Fruit fly (Drosophila melanogaster) whole organism, embryonic: ENCODE results near the gene por.

Experiments used
- Antp ChIP-seq: fragments of 200-800 bp; sonication (Bioruptor generic); optimal IDR thresholded peaks from 3 replicates; lab custom pipeline; 2016; ENCODE audit warnings: missing biosample characterization, missing genetic modification characterization
- Bgb ChIP-seq: fragments of 200-800 bp; sonication (Bioruptor generic); IDR thresholded peaks from 2 replicates; pipeline ENCODE4 v1.3.6; 2022; ENCODE audit warnings: missing biosample characterization, missing genetic modification characterization; ENCODE audit not compliant: partially characterized antibody
- CG13287 ChIP-seq: fragments of 200-800 bp; sonication (Bioruptor generic); IDR thresholded peaks from 2 replicates; pipeline ENCODE4 v1.3.6; 2022; ENCODE audit warnings: missing biosample characterization, missing genetic modification characterization; ENCODE audit not compliant: partially characterized antibody
- CG14014 ChIP-seq: fragments of 200-800 bp; sonication (Bioruptor generic); IDR thresholded peaks from 2 replicates; pipeline ENCODE4 v1.3.6; 2022; ENCODE audit warnings: missing biosample characterization, missing genetic modification characterization
- CG15073 ChIP-seq: fragments of 200-800 bp; sonication (Bioruptor generic); optimal IDR thresholded peaks from 2 replicates; lab custom pipeline; 2016; ENCODE audit warnings: missing biosample characterization, missing genetic modification characterization
- CG1529 ChIP-seq: fragments of 200-800 bp; sonication (Bioruptor generic); optimal IDR thresholded peaks from 3 replicates; lab custom pipeline; 2018; ENCODE audit warnings: missing biosample characterization, missing genetic modification characterization
- CG16813 ChIP-seq: fragments of 200-800 bp; sonication (Bioruptor generic); IDR thresholded peaks from 3 replicates; pipeline ENCODE4 v1.3.6; 2022; ENCODE audit warnings: missing biosample characterization, missing genetic modification characterization; ENCODE audit not compliant: partially characterized antibody
- CG17361 ChIP-seq: fragments of 200-800 bp; sonication (Bioruptor generic); IDR thresholded peaks from 3 replicates; pipeline ENCODE4 v1.3.6; 2022; ENCODE audit warnings: missing biosample characterization, missing genetic modification characterization
- CG17612 ChIP-seq: fragments of 200-800 bp; sonication (Bioruptor generic); IDR thresholded peaks from 2 replicates; pipeline ENCODE4 v1.3.6; 2022; ENCODE audit warnings: missing biosample characterization, missing genetic modification characterization
- CG18011 ChIP-seq: fragments of 200-800 bp; sonication (Bioruptor generic); optimal IDR thresholded peaks from 2 replicates; lab custom pipeline; 2017; ENCODE audit warnings: missing biosample characterization, missing genetic modification characterization, mild to moderate bottlenecking, moderate library complexity, missing genotype
- CG2889 ChIP-seq: fragments of 200-800 bp; sonication (Bioruptor generic); IDR thresholded peaks from 3 replicates; pipeline ENCODE4 v1.3.6; 2022; ENCODE audit warnings: missing biosample characterization, missing genetic modification characterization
- CG3163 ChIP-seq: fragments of 200-800 bp; sonication (Bioruptor generic); optimal IDR thresholded peaks from 3 replicates; lab custom pipeline; 2016; ENCODE audit warnings: missing biosample characterization, missing genetic modification characterization
- CG3407 ChIP-seq: fragments of 200-800 bp; sonication (Bioruptor generic); optimal IDR thresholded peaks from 2 replicates; lab custom pipeline; 2018; ENCODE audit warnings: missing biosample characterization, mild to moderate bottlenecking, missing genetic modification characterization
- CG34224 ChIP-seq: fragments of 200-800 bp; sonication (Bioruptor generic); IDR thresholded peaks from 3 replicates; pipeline ENCODE4 v1.3.6; 2022; ENCODE audit warnings: missing biosample characterization, missing genetic modification characterization; ENCODE audit not compliant: partially characterized antibody
- CG34422 ChIP-seq: fragments of 200-800 bp; sonication (Bioruptor generic); IDR thresholded peaks from 3 replicates; pipeline ENCODE4 v1.3.6; 2022; ENCODE audit warnings: missing biosample characterization, missing genetic modification characterization
- CG6254 ChIP-seq: fragments of 200-800 bp; sonication (Bioruptor generic); optimal IDR thresholded peaks from 3 replicates; lab custom pipeline; 2017; ENCODE audit warnings: mild to moderate bottlenecking, missing biosample characterization, missing genetic modification reagents, missing genetic modification characterization
- CG9215 ChIP-seq: fragments of 200-800 bp; sonication (Bioruptor generic); IDR thresholded peaks from 2 replicates; pipeline ENCODE4 v1.3.6; 2022; ENCODE audit warnings: missing biosample characterization, missing genetic modification characterization
- CG9797 ChIP-seq: fragments of 200-800 bp; sonication (Bioruptor generic); optimal IDR thresholded peaks from 3 replicates; lab custom pipeline; 2018; ENCODE audit warnings: missing biosample characterization, mild to moderate bottlenecking, missing genetic modification characterization
- CTCF ChIP-seq: fragments of 200-800 bp; sonication (Bioruptor generic); optimal IDR thresholded peaks from 2 replicates; lab custom pipeline; 2017; ENCODE audit warnings: missing biosample characterization, mild to moderate bottlenecking, missing genetic modification characterization, moderate library complexity
- Drgx ChIP-seq: fragments of 200-800 bp; sonication (Bioruptor generic); IDR thresholded peaks from 2 replicates; pipeline ENCODE4 v1.3.6; 2022; ENCODE audit warnings: missing biosample characterization, missing genetic modification characterization
- Ets65A ChIP-seq: fragments of 200-800 bp; sonication (Bioruptor generic); peaks from one replicate; lab custom pipeline; 2016; ENCODE audit warnings: missing biosample characterization, missing genetic modification characterization
- Ets97D ChIP-seq: fragments of 200-800 bp; sonication (Bioruptor generic); optimal IDR thresholded peaks from 3 replicates; lab custom pipeline; 2016; ENCODE audit warnings: missing biosample characterization, missing genetic modification characterization
- HLH4C ChIP-seq: fragments of 200-800 bp; sonication (Bioruptor generic); IDR thresholded peaks from 3 replicates; pipeline ENCODE4 v1.3.6; 2022; ENCODE audit warnings: missing biosample characterization, missing genetic modification characterization; ENCODE audit not compliant: partially characterized antibody
- NFAT ChIP-seq: fragments of 200-800 bp; sonication (Bioruptor generic); IDR thresholded peaks from 2 replicates; pipeline ENCODE4 v1.3.6; 2022; ENCODE audit warnings: missing biosample characterization, missing genetic modification characterization
- Neu2 ChIP-seq: fragments of 200-800 bp; sonication (Bioruptor generic); optimal IDR thresholded peaks from 3 replicates; lab custom pipeline; 2016; ENCODE audit warnings: missing biosample characterization, missing genetic modification characterization, borderline replicate concordance
- Nf-YB ChIP-seq: fragments of 200-800 bp; sonication (Bioruptor generic); optimal IDR thresholded peaks from 3 replicates; lab custom pipeline; 2019; ENCODE audit warnings: missing biosample characterization, mild to moderate bottlenecking, missing genetic modification characterization, moderate library complexity
- Six4 ChIP-seq: fragments of 200-800 bp; sonication (Bioruptor generic); optimal IDR thresholded peaks from 2 replicates; lab custom pipeline; 2016; ENCODE audit warnings: missing biosample characterization, missing genetic modification characterization
- TFAM ChIP-seq: fragments of 200-800 bp; sonication (Bioruptor generic); optimal IDR thresholded peaks from 2 replicates; lab custom pipeline; 2017; ENCODE audit warnings: missing biosample characterization, missing genetic modification characterization, inconsistent platforms
- YL-1 ChIP-seq: fragments of 200-800 bp; sonication (Bioruptor generic); optimal IDR thresholded peaks from 3 replicates; lab custom pipeline; 2017; ENCODE audit warnings: missing biosample characterization, mild to moderate bottlenecking, missing genetic modification characterization
- bbx ChIP-seq: fragments of 200-800 bp; sonication (Bioruptor generic); IDR thresholded peaks from 2 replicates; pipeline ENCODE4 v1.3.6; 2022; ENCODE audit warnings: missing biosample characterization, missing genetic modification characterization; ENCODE audit not compliant: partially characterized antibody
- bsh ChIP-seq, 2 experiments: fragments of 200-800 bp; sonication (Bioruptor generic); optimal IDR thresholded peaks; 2 replicates each; lab custom pipeline; 2017 to 2018; ENCODE audit warnings: mild to moderate bottlenecking in 2 of 2, missing biosample characterization in 2 of 2, missing genetic modification characterization in 2 of 2, moderate library complexity in 1 of 2
- cas ChIP-seq: fragments of 200-800 bp; sonication (Bioruptor generic); IDR thresholded peaks from 2 replicates; pipeline ENCODE4 v1.3.6; 2022; ENCODE audit warnings: missing biosample characterization, missing genetic modification characterization
- ci ChIP-seq: fragments of 200-800 bp; sonication (Bioruptor generic); IDR thresholded peaks from 3 replicates; pipeline ENCODE4 v1.3.6; 2022; ENCODE audit warnings: missing biosample characterization, missing genetic modification characterization
- ewg ChIP-seq: fragments of 200-800 bp; sonication (Bioruptor generic); optimal IDR thresholded peaks from 3 replicates; lab custom pipeline; 2017; ENCODE audit warnings: mild to moderate bottlenecking, missing biosample characterization, missing genetic modification reagents, missing genetic modification characterization
- exex ChIP-seq: fragments of 200-800 bp; sonication (Bioruptor generic); optimal IDR thresholded peaks from 4 replicates; lab custom pipeline; 2018; ENCODE audit warnings: missing biosample characterization, mild to moderate bottlenecking, missing genetic modification characterization, moderate library complexity
- gro ChIP-seq: fragments of 200-800 bp; sonication (Bioruptor generic); optimal IDR thresholded peaks from 2 replicates; lab custom pipeline; 2016; ENCODE audit warnings: missing biosample characterization, missing genetic modification characterization
- lmd ChIP-seq: fragments of 200-800 bp; sonication (Bioruptor generic); IDR thresholded peaks from 2 replicates; pipeline ENCODE4 v1.3.6; 2022; ENCODE audit warnings: missing biosample characterization, missing genetic modification characterization
- lov ChIP-seq, 2 experiments: fragments of 200-800 bp in 1 of 2; fragments of >200 bp in 1 of 2; sonication (Bioruptor generic) in 1 of 2; IDR thresholded peaks in 1 of 2; optimal IDR thresholded peaks in 1 of 2; 2 replicates in 1 of 2; 3 replicates in 1 of 2; pipeline versions ENCODE4 v1.3.6 to Lab custom; 2017 to 2022; ENCODE audit warnings: missing biosample characterization in 1 of 2, missing genetic modification characterization in 1 of 2
- mirr ChIP-seq: fragments of 200-800 bp; sonication (Bioruptor generic); optimal IDR thresholded peaks from 3 replicates; lab custom pipeline; 2018; ENCODE audit warnings: missing biosample characterization, mild to moderate bottlenecking, missing genetic modification characterization
- onecut ChIP-seq: fragments of 200-800 bp; sonication (Bioruptor generic); IDR thresholded peaks from 2 replicates; pipeline ENCODE4 v1.3.6; 2022; ENCODE audit warnings: missing biosample characterization, missing genetic modification characterization
- pita ChIP-seq: fragments of 200-800 bp; sonication (Bioruptor generic); optimal IDR thresholded peaks from 2 replicates; lab custom pipeline; 2017; ENCODE audit warnings: missing biosample characterization, mild to moderate bottlenecking, missing genetic modification characterization
- prd ChIP-seq, 3 experiments: fragments of >200 bp in 2 of 3; fragments of 200-800 bp in 1 of 3; sonication (Bioruptor generic) in 1 of 3; optimal IDR thresholded peaks in 2 of 3; IDR thresholded peaks in 1 of 3; 2 replicates in 2 of 3; 3 replicates in 1 of 3; pipeline versions ENCODE4 v1.3.6 to Lab custom; 2017 to 2022; ENCODE audit warnings: missing biosample characterization in 1 of 3, missing genetic modification characterization in 1 of 3
- pzg ChIP-seq: fragments of 200-800 bp; sonication (Bioruptor generic); optimal IDR thresholded peaks from 3 replicates; lab custom pipeline; 2018; ENCODE audit warnings: missing biosample characterization, mild to moderate bottlenecking, missing genetic modification characterization, moderate library complexity
- repo ChIP-seq: fragments of 200-800 bp; sonication (Bioruptor generic); optimal IDR thresholded peaks from 2 replicates; lab custom pipeline; 2016; ENCODE audit warnings: missing biosample characterization, missing genetic modification characterization
- sna ChIP-seq: fragments of 200-800 bp; sonication (Bioruptor generic); IDR thresholded peaks from 2 replicates; pipeline ENCODE4 v1.3.6; 2022; ENCODE audit warnings: missing biosample characterization, missing genetic modification characterization; ENCODE audit not compliant: partially characterized antibody
- tap ChIP-seq: fragments of 200-800 bp; optimal IDR thresholded peaks from 3 replicates; lab custom pipeline; 2019; ENCODE audit warnings: missing biosample characterization, mild to moderate bottlenecking, missing genetic modification characterization, moderate library complexity
- tio ChIP-seq: fragments of 200-800 bp; sonication (Bioruptor generic); optimal IDR thresholded peaks from 2 replicates; lab custom pipeline; 2017; ENCODE audit warnings: missing biosample characterization, missing genetic modification characterization, inconsistent platforms
- zen2 ChIP-seq: fragments of 200-800 bp; sonication (Bioruptor generic); IDR thresholded peaks from 3 replicates; pipeline ENCODE4 v1.3.6; 2022; ENCODE audit warnings: missing biosample characterization, missing genetic modification characterization; ENCODE audit not compliant: partially characterized antibody

Gene por

DNA sequence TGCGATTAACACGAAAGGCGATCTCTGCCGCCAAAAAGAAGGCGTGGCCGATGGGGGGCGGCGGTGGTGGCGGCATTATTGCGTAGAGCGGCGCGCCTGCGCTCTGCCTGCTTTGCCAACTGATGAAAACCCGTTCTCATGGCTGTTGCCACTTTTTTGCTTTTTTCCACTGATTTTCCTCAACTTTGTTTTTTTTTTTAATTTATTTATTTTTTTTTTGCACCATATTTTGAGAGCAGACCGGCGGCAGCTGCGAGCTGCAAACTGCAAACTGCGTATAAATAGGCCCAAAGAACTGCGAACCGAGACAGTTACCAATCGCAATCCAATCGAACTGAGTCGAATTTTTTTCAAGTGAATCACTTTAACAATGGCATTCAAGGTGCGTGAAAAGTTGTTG lies 42.5 kb upstream of the por start, which contains the start of gene CG42323:
TSS of gene CG42323 (plus strand) at position 302 of the 400 bp plus-strand sequence.
- TF ChIP-seq Neu2 (GFP tag; lab: Kevin White, UChicago) (no peak), Ets65A (peak; percentile 89), tap (tag; lab: Kevin White, UChicago) (no peak), lmd (GFP tag; lab: Robert Waterston, UW) (no peak), Drgx (GFP tag; lab: Robert Waterston, UW) (0 out of 2 replicates have a peak, but pooled peaks have one; percentile 37)

DNA sequence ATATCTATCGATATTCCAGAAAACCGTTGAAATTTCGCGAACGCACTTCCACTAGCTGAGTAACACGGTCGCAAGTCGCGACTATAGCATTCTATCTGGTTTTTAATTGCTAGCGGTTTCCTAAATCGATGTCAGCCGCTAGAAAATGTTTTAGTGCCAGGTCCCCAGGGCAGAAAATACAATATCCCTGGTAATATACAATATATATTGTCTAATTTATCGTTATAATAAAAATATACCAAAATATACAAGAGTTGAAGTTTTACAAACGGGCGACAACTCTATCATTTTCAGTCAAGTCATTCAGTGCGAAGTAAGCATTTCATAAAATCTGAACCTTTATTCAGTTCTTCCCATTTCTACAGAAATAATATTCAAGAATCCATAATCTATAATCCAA lies 35.5 kb upstream of the por start, which contains the start of gene CG15056:
TSS of gene CG15056 (plus strand) at position 301 of the 400 bp plus-strand sequence.
- TF ChIP-seq ci (GFP tag; lab: Robert Waterston, UW) (no peak), CTCF (GFP tag; lab: Kevin White, UChicago) (no peak), tio (GFP tag; lab: Kevin White, UChicago) (no peak), ewg (GFP tag; lab: Kevin White, UChicago) (no peak), YL-1 (GFP tag; lab: Kevin White, UChicago) (no peak), CG17612 (no peak), pita (no peak), CG17361 (GFP tag; lab: Robert Waterston, UW) (no peak), CG34422 (GFP tag; lab: Robert Waterston, UW) (no peak), CG18011 (GFP tag; lab: Kevin White, UChicago) (no peak), cas (no peak), Antp (GFP tag; lab: Kevin White, UChicago) (no peak), HLH4C (GFP tag; lab: Robert Waterston, UW) (no peak), prd (optimal IDR thresholded peaks at IDR 0.05; lab: Kevin White, UChicago) (no peak), prd (GFP tag; IDR thresholded peaks at IDR 0.05; lab: Robert Waterston, UW) (no peak), CG2889 (GFP tag; lab: Robert Waterston, UW) (no peak), zen2 (GFP tag; lab: Robert Waterston, UW) (no peak), lov (optimal IDR thresholded peaks at IDR 0.05; lab: Kevin White, UChicago) (no peak), lov (GFP tag; IDR thresholded peaks at IDR 0.05; lab: Robert Waterston, UW) (no peak), CG1529 (GFP tag; lab: Kevin White, UChicago) (no peak), CG3163 (no peak), CG3407 (GFP tag; lab: Kevin White, UChicago) (no peak)
- TF ChIP-seq, all 482 proteins: peak for 0

DNA sequence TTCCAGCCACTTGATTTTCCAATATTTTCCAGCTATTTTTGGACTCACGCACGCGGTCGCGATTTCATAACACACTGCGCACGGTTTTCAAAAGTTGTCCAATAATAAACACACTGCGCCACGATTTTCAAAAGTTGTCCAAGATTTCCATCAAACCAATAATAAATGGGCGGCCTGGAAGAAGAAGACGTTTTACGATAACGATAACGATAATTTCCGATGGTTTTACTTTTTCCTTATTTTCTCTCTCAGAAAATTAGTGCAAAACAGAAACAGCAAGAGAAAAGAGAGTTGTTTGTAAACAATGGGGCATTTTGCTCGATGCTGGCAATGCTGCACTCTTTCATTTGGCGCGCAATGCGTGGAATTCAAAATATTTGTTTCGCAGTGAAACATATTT lies 30.3 kb upstream of the por start, which contains the start of gene Nt5b:
TSS of gene Nt5b (minus strand) at position 207 of the 400 bp plus-strand sequence.
- TF ChIP-seq CG9215 (GFP tag; lab: Robert Waterston, UW) (peak; percentile 86), NFAT (GFP tag; lab: Robert Waterston, UW) (no peak), repo (GFP tag; lab: Kevin White, UChicago) (no peak), bbx (GFP tag; lab: Robert Waterston, UW) (peak; percentile 31; the same call in 1 of the 2 replicates), TFAM (GFP tag; lab: Kevin White, UChicago) (no peak), CG14014 (GFP tag; lab: Robert Waterston, UW) (no peak), gro (GFP tag; lab: Kevin White, UChicago) (no peak), sna (peak; percentile 19; the same call in 1 of the 2 replicates), exex (tag; lab: Kevin White, UChicago) (no peak), Bgb (GFP tag; lab: Robert Waterston, UW) (0 out of 2 replicates have a peak, but pooled peaks have one; percentile 13), Nf-YB (GFP tag; lab: Kevin White, UChicago) (no peak), CG13287 (GFP tag; lab: Robert Waterston, UW) (peak; percentile 65), Six4 (GFP tag; lab: Kevin White, UChicago) (no peak), mirr (GFP tag; lab: Kevin White, UChicago) (no peak), CG9797 (no peak), CG6254 (GFP tag; lab: Kevin White, UChicago) (no peak), CG16813 (GFP tag; lab: Robert Waterston, UW) (no peak), pzg (GFP tag; lab: Kevin White, UChicago) (peak; percentile 17), Ets97D (GFP tag; lab: Kevin White, UChicago) (no peak), CG15073 (GFP tag; lab: Kevin White, UChicago) (no peak), CG34224 (GFP tag; lab: Robert Waterston, UW) (peak; percentile 15; the same call in 1 of the 3 replicates), bsh (GFP tag; optimal IDR thresholded peaks at IDR 0.05; lab: Kevin White, UChicago) (no peak), onecut (no peak)
